Worm (Caenorhabditis elegans) whole organism, midembryonic: ENCODE results near the gene nhr-30.

Experiments used
- T22C8.4 ChIP-seq: fragments of 200-800 bp; sonication (Bioruptor generic); IDR thresholded peaks from 2 replicates; pipeline ENCODE4 v1.3.6; 2022; ENCODE audit warnings: missing genetic modification characterization, missing compliant biosample characterization
- flt-1 ChIP-seq: fragments of 200-800 bp; sonication (Bioruptor generic); IDR thresholded peaks from 2 replicates; pipeline ENCODE4 v1.3.6; 2022; ENCODE audit warnings: missing genetic modification characterization, missing compliant biosample characterization
- klf-2 ChIP-seq: fragments of 200-800 bp; sonication (Bioruptor generic); conservative IDR thresholded peaks from 2 replicates; pipeline ENCODE4 v1.3.6; 2022; ENCODE audit warnings: missing genetic modification reagents, missing genetic modification characterization, missing compliant biosample characterization
- tab-1 ChIP-seq: fragments of 200-800 bp; sonication (Bioruptor generic); IDR thresholded peaks from 2 replicates; pipeline ENCODE4 v1.3.6; 2022; ENCODE audit warnings: missing genetic modification characterization, missing compliant biosample characterization
- ztf-29 ChIP-seq: fragments of 200-800 bp; sonication (Bioruptor generic); IDR thresholded peaks from 2 replicates; pipeline ENCODE4 v1.3.6; 2022; ENCODE audit warnings: missing genetic modification reagents, missing genetic modification characterization, missing compliant biosample characterization

DNA sequence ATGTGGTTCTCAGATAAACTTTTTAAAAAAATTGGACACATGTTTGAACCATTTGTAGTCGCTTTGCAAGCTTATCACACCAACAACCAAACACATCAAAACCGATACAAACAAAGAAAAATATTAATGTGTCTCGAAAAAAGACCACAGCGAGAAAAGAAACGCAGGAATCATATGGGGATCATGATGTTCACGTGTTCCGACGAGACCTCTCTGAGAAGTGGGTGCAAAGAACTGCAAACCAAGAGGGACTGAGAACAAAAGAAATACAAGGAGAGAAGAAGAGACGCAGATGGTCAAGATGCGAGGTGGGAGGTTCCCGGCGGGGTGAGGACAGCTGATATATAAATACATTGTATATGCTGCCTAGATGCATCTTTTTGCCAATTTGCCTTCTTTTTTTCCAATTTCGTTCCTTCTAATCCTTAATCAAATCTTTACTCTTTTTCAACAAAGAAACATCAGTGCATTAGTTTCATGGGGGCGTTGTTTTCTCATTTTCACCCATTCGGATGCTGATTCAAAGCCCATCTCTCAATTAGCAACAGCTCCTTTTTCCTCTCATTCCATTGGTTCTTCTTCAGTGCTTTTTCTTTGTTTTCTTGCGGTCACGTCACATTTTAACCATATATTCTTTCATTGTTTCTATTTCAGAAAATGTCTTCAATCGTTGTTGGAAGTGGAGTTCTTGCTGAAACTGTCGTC lies 50.8 kb downstream of the nhr-30 start, which contains the start of gene F21C10.10:
- no peak for TF ChIP-seq klf-2
- no peak for TF ChIP-seq tab-1 (GFP tag; lab: Robert Waterston, UW)
- TF ChIP-seq ztf-29, result no peak
- 0 out of 2 replicates have a peak, but pooled peaks have one; percentile 8 for TF ChIP-seq flt-1 (GFP tag; lab: Robert Waterston, UW)
- no peak for TF ChIP-seq T22C8.4 (GFP tag; lab: Robert Waterston, UW)
